Worm (Caenorhabditis elegans) whole organism, late embryonic: ENCODE measurements around the gene amdh-1.

Experiments
- C08G9.2 ChIP-seq: sonication (generic microtip); optimal IDR thresholded peaks from 2 replicates; lab custom pipeline; 2016; ENCODE audit warnings: mild to moderate bottlenecking, missing genetic modification characterization, moderate library complexity, missing compliant biosample characterization
- C38D4.7 ChIP-seq: fragments of 200-800 bp; sonication (Bioruptor generic); optimal IDR thresholded peaks from 2 replicates; lab custom pipeline; 2018; ENCODE audit warnings: mild to moderate bottlenecking, missing genetic modification characterization, moderate library complexity, missing compliant biosample characterization
- F13H6.1 ChIP-seq: sonication (generic microtip); optimal IDR thresholded peaks from 2 replicates; lab custom pipeline; 2016; ENCODE audit warnings: missing genetic modification characterization, missing compliant biosample characterization
- ama-1 ChIP-seq: fragments of 150-350 bp; optimal IDR thresholded peaks from 2 replicates; lab custom pipeline; 2014
- ceh-19 ChIP-seq: fragments of 200-800 bp; sonication (Bioruptor generic); optimal IDR thresholded peaks from 2 replicates; lab custom pipeline; 2018; ENCODE audit warnings: mild to moderate bottlenecking, missing genetic modification characterization, missing compliant biosample characterization
- ceh-24 ChIP-seq: sonication (generic microtip); optimal IDR thresholded peaks from 2 replicates; lab custom pipeline; 2016; ENCODE audit warnings: mild to moderate bottlenecking, missing genetic modification characterization, missing compliant biosample characterization
- ceh-30 ChIP-seq: fragments of 150-350 bp; optimal IDR thresholded peaks from 2 replicates; lab custom pipeline; 2014; ENCODE audit warnings: missing biosample characterization, missing genetic modification characterization
- ceh-31 ChIP-seq: sonication (generic microtip); optimal IDR thresholded peaks from 2 replicates; lab custom pipeline; 2016; ENCODE audit warnings: missing genetic modification characterization, missing compliant biosample characterization
- ceh-45 ChIP-seq: fragments of 200-800 bp; sonication (Bioruptor generic); IDR thresholded peaks from 2 replicates; pipeline ENCODE4 v1.3.6; 2022; ENCODE audit warnings: missing genetic modification reagents, missing genetic modification characterization, missing compliant biosample characterization
- ceh-48 ChIP-seq: sonication (generic microtip); optimal IDR thresholded peaks from 2 replicates; lab custom pipeline; 2016; ENCODE audit warnings: missing genetic modification characterization, inconsistent platforms, missing compliant biosample characterization
- che-1 ChIP-seq: sonication (generic microtip); optimal IDR thresholded peaks from 2 replicates; lab custom pipeline; 2016; ENCODE audit warnings: mild to moderate bottlenecking, missing genetic modification characterization, missing compliant biosample characterization
- dve-1 ChIP-seq: sonication (generic microtip); optimal IDR thresholded peaks from 2 replicates; lab custom pipeline; 2017; ENCODE audit warnings: antibody characterized with exemption, mild to moderate bottlenecking, missing genetic modification characterization, missing compliant biosample characterization
- elt-2 ChIP-seq: sonication (generic microtip); optimal IDR thresholded peaks from 2 replicates; lab custom pipeline; 2016; ENCODE audit warnings: missing genetic modification reagents, missing genetic modification characterization, missing compliant biosample characterization
- elt-4 ChIP-seq: sonication (generic microtip); optimal IDR thresholded peaks from 2 replicates; lab custom pipeline; 2016; ENCODE audit warnings: missing genetic modification characterization, missing compliant biosample characterization
- eyg-1 ChIP-seq: sonication (generic microtip); optimal IDR thresholded peaks from 2 replicates; lab custom pipeline; 2016; ENCODE audit warnings: missing genotype, missing genetic modification characterization, missing compliant biosample characterization
- fax-1 ChIP-seq: sonication (generic microtip); optimal IDR thresholded peaks from 2 replicates; lab custom pipeline; 2016; ENCODE audit warnings: missing genotype, missing genetic modification characterization, missing compliant biosample characterization
- fkh-6 ChIP-seq: sonication (generic microtip); optimal IDR thresholded peaks from 2 replicates; lab custom pipeline; 2016; ENCODE audit warnings: missing genetic modification characterization, missing compliant biosample characterization
- gmeb-2 ChIP-seq: sonication (generic microtip); optimal IDR thresholded peaks from 2 replicates; lab custom pipeline; 2016; ENCODE audit warnings: missing genetic modification characterization, inconsistent platforms, missing compliant biosample characterization
- hlh-13 ChIP-seq: fragments of 200-800 bp; sonication (Bioruptor generic); optimal IDR thresholded peaks from 2 replicates; lab custom pipeline; 2018; ENCODE audit warnings: mild to moderate bottlenecking, missing genetic modification characterization, missing compliant biosample characterization
- hlh-8 ChIP-seq: sonication (generic microtip); optimal IDR thresholded peaks from 2 replicates; lab custom pipeline; 2016; ENCODE audit warnings: missing genotype, missing genetic modification characterization, missing compliant biosample characterization
- lin-11 ChIP-seq: fragments of 200-800 bp; sonication (Bioruptor generic); optimal IDR thresholded peaks from 2 replicates; lab custom pipeline; 2018; ENCODE audit warnings: mild to moderate bottlenecking, missing genetic modification characterization, missing compliant biosample characterization
- madf-2 ChIP-seq: sonication (generic microtip); optimal IDR thresholded peaks from 2 replicates; lab custom pipeline; 2017; ENCODE audit warnings: missing genetic modification characterization, missing compliant biosample characterization
- mec-3 ChIP-seq: sonication (generic microtip); optimal IDR thresholded peaks from 2 replicates; lab custom pipeline; 2016; ENCODE audit warnings: borderline replicate concordance, missing genetic modification characterization, missing compliant biosample characterization
- nhr-232 ChIP-seq: sonication (generic microtip); optimal IDR thresholded peaks from 2 replicates; lab custom pipeline; 2016; ENCODE audit warnings: missing genetic modification characterization, missing compliant biosample characterization
- npax-4 ChIP-seq: sonication (generic microtip); optimal IDR thresholded peaks from 2 replicates; lab custom pipeline; 2016; ENCODE audit warnings: missing genetic modification characterization, missing compliant biosample characterization
- pha-2 ChIP-seq: sonication (generic microtip); optimal IDR thresholded peaks from 2 replicates; lab custom pipeline; 2017; ENCODE audit warnings: mild to moderate bottlenecking, missing genetic modification characterization, missing compliant biosample characterization
- pqm-1 ChIP-seq: sonication (generic microtip); optimal IDR thresholded peaks from 2 replicates; lab custom pipeline; 2016; ENCODE audit warnings: missing genetic modification characterization, missing compliant biosample characterization
- pros-1 ChIP-seq: fragments of 150-350 bp; optimal IDR thresholded peaks from 2 replicates; lab custom pipeline; 2014; ENCODE audit warnings: missing biosample characterization, missing genetic modification reagents, missing genetic modification characterization
- ref-2 ChIP-seq: sonication (generic microtip); optimal IDR thresholded peaks from 2 replicates; lab custom pipeline; 2016; ENCODE audit warnings: missing genetic modification characterization, missing compliant biosample characterization
- sdc-2 ChIP-seq: sonication (generic microtip); optimal IDR thresholded peaks from 2 replicates; lab custom pipeline; 2016; ENCODE audit warnings: missing genotype, missing genetic modification characterization, missing compliant biosample characterization
- sox-2 ChIP-seq: fragments of 200-800 bp; sonication (Bioruptor generic); IDR thresholded peaks from 2 replicates; pipeline ENCODE4 v1.3.6; 2022; ENCODE audit warnings: missing genetic modification reagents, missing genetic modification characterization, missing compliant biosample characterization
- sox-4 ChIP-seq: sonication (generic microtip); optimal IDR thresholded peaks from 2 replicates; lab custom pipeline; 2017; ENCODE audit warnings: mild to moderate bottlenecking, missing genetic modification characterization, inconsistent platforms, missing compliant biosample characterization
- syd-9 ChIP-seq: sonication (generic microtip); optimal IDR thresholded peaks from 2 replicates; lab custom pipeline; 2016; ENCODE audit warnings: mild to moderate bottlenecking, missing genetic modification characterization, moderate library complexity, missing compliant biosample characterization
- tbx-7 ChIP-seq: sonication (generic microtip); optimal IDR thresholded peaks from 2 replicates; lab custom pipeline; 2016; ENCODE audit warnings: missing genotype, missing genetic modification characterization, missing compliant biosample characterization
- ttx-3 ChIP-seq: sonication (generic microtip); optimal IDR thresholded peaks from 2 replicates; lab custom pipeline; 2016; ENCODE audit warnings: missing genetic modification reagents, missing genetic modification characterization, missing compliant biosample characterization
- unc-3 ChIP-seq, 2 experiments: fragments of 200-800 bp in 1 of 2; sonication (Bioruptor generic) in 1 of 2; sonication (generic microtip) in 1 of 2; conservative IDR thresholded peaks in 1 of 2; optimal IDR thresholded peaks in 1 of 2; 2 replicates each; pipeline versions ENCODE4 v1.3.6 to Lab custom; 2016 to 2022; ENCODE audit warnings: missing compliant biosample characterization in 2 of 2, missing genetic modification characterization in 2 of 2, missing genetic modification reagents in 1 of 2
- unc-42 ChIP-seq: sonication (generic microtip); optimal IDR thresholded peaks from 2 replicates; lab custom pipeline; 2016; ENCODE audit warnings: missing genotype, missing genetic modification characterization, missing compliant biosample characterization
- unc-55 ChIP-seq: sonication (generic microtip); optimal IDR thresholded peaks from 2 replicates; lab custom pipeline; 2017; ENCODE audit warnings: missing biosample characterization, missing genetic modification reagents, missing genetic modification characterization
- zip-5 ChIP-seq: sonication (generic microtip); optimal IDR thresholded peaks from 2 replicates; lab custom pipeline; 2016; ENCODE audit warnings: missing genetic modification characterization, missing compliant biosample characterization
- ztf-16 ChIP-seq: sonication (generic microtip); optimal IDR thresholded peaks from 2 replicates; lab custom pipeline; 2017; ENCODE audit warnings: missing genetic modification characterization, missing compliant biosample characterization

Gene amdh-1

DNA sequence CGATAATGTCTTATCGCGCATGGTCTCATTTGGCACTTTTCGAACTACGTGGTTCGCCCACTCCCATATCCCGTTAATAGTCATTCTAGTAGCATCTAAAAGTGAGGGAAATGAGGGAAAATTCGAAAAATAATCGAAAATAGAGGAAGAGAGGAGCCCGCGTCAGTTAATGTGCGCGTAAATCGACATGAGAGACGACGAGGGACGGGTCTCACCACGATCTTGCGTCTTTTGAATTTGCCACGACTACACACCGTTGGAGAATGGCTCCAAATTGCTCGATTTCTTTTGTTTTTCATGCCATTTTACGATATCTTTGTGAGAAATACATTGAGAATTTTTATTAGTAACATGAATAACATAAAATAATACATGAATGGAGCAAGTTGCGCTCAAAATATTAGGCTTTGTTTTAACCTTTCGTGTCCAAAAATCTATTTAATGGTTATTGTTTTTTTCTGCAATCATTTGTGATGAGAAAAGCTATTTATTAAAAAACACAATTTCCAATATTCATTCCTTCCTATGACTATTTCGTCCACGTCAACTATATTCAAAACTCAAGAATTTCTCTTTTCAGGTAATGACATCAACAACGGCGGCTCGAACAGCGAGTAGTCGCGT lies 3.4 kb upstream of the amdh-1 start, which contains the start of the genes gen-1 and stt-3:
Gene gen-1, minus strand, starts transcription at position 95 of the 624 bp plus-strand sequence.
Gene stt-3, plus strand, starts transcription at position 574 of the 624 bp plus-strand sequence.
- TF ChIP-seq C38D4.7 (GFP tag; lab: Kevin White, UChicago) (no peak), sox-2 (GFP tag; lab: Robert Waterston, UW) (no peak), pha-2 (no peak), syd-9 (tag; lab: Kevin White, UChicago) (no peak), ceh-30 (tag; lab: Kevin White, UChicago) (no peak), mec-3 (no peak), sox-4 (tag; lab: Kevin White, UChicago) (no peak), hlh-13 (no peak), ama-1 (no peak), ceh-31 (no peak), che-1 (tag; lab: Kevin White, UChicago) (no peak), ttx-3 (tag; lab: Kevin White, UChicago) (no peak), eyg-1 (no peak), fkh-6 (no peak), dve-1 (no peak), elt-2 (tag; lab: Kevin White, UChicago) (no peak)

DNA sequence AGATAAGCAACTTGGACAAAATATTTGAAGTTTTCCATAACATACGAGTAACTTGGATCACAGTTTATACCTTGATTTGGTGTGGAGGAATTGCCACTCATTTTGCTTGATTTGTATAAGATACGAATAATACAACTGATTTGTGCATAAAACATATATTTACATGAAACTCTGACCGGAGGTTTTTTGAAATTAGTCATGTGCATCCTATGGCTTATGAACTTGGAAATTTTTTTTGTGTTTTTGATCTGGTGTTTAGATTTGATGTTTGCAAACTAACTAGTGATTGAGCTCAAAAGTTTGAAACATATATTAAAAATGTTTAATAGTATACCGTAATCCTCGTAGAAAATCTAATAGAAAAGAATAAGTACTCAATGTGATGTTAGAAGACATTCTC lies 3.1 kb downstream of the amdh-1 start, which contains the start of gene srg-8:
Gene srg-8, minus strand, starts transcription at position 101 of the 400 bp plus-strand sequence.
- TF ChIP-seq lin-11 (tag; lab: Kevin White, UChicago) (no peak), ceh-30 (tag; lab: Kevin White, UChicago) (no peak)
- TF ChIP-seq, all 69 proteins: peak for 0

DNA sequence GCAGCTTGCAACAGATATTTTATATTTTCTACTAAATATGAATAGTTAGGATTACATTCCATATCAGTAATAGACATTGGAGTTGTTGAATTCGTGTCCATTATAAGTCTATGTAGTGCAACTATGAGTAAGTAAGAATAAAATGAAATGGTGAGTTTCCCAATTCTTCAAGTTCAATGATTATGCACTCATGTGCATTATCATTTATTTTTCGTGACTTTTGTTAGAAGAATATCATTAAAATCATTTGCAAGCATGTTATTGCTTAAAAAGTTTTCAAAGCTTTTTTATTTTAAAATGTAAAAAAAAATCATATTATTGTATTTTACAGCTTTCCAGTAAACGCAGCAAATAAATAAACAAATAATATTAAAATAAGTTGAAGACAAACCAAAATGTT lies 5.1 kb downstream of the amdh-1 start, which contains the start of gene srg-9:
Gene srg-9, minus strand, starts transcription at position 101 of the 400 bp plus-strand sequence.
- TF ChIP-seq madf-2 (no peak), unc-55 (no peak), zip-5 (tag; lab: Kevin White, UChicago) (no peak), dve-1 (no peak), unc-42 (tag; lab: Kevin White, UChicago) (no peak), F13H6.1 (no peak), hlh-8 (no peak), npax-4 (no peak), sox-2 (GFP tag; lab: Robert Waterston, UW) (no peak), gmeb-2 (no peak), ref-2 (tag; lab: Kevin White, UChicago) (no peak), ceh-48 (tag; lab: Kevin White, UChicago) (no peak), sdc-2 (tag; lab: Kevin White, UChicago) (no peak), pha-2 (no peak), mec-3 (no peak), ceh-19 (GFP tag; lab: Kevin White, UChicago) (no peak)

DNA sequence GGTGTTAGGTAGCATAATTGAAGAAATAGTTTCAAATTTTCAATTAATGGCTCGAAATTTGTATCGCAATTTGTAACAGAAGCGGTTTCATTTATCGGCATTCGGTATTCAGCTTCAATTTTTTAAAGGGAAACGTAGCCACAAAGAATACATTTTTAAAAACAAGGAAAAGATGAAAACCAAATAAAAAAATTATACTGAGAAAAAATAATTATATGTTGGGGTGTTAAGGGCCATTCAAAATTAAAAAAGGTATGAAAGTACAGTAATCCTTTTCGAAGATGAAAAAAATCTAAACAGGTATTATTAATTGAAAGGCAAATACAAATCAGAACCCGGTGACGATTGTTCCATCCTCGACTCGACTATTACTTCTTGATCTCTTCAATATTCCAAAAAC lies 6.7 kb downstream of the amdh-1 start, which contains the start of gene srg-1:
Gene srg-1, minus strand, starts transcription at position 101 of the 400 bp plus-strand sequence.
- TF ChIP-seq madf-2 (no peak), elt-2 (tag; lab: Kevin White, UChicago) (no peak), unc-3 (GFP tag; conservative IDR thresholded peaks at IDR 0.05; lab: Robert Waterston, UW) (no peak), unc-3 (tag; optimal IDR thresholded peaks at IDR 0.05; lab: Kevin White, UChicago) (no peak), pqm-1 (no peak), tbx-7 (tag; lab: Kevin White, UChicago) (no peak), pros-1 (tag; lab: Kevin White, UChicago) (no peak), fax-1 (tag; lab: Kevin White, UChicago) (no peak), C08G9.2 (tag; lab: Kevin White, UChicago) (no peak), ztf-16 (tag; lab: Kevin White, UChicago) (no peak), C38D4.7 (GFP tag; lab: Kevin White, UChicago) (no peak), sox-2 (GFP tag; lab: Robert Waterston, UW) (no peak), ceh-24 (tag; lab: Kevin White, UChicago) (no peak), nhr-232 (tag; lab: Kevin White, UChicago) (no peak), elt-4 (tag; lab: Kevin White, UChicago) (no peak), che-1 (tag; lab: Kevin White, UChicago) (no peak), zip-5 (tag; lab: Kevin White, UChicago) (no peak), lin-11 (tag; lab: Kevin White, UChicago) (no peak), ceh-45 (no peak), pha-2 (no peak)
